Worm (Caenorhabditis elegans): ENCODE results near the gene nhr-209.

Gene nhr-209

DNA sequence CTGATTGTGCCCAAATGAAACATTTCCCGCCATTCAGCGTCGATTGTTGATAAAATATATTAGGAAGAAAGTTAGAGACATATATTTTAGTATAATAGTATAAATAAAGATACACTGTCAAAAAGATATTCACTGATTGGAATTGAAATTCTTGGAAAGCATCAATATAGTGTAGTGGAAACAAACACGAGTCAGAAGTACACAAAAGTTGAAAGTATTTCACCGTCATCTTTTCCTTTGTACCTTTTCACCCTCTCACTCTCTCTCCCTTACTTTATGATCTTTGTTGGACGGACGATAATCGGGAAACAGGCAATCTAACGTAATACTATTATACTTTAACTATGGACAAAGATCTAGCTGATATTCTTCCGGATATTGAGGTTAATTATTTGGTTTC, 3.9 kb upstream of the nhr-209 start, which contains the start of gene nhr-208:
Gene nhr-208 (plus strand): TSS at position 288 of the 400 bp plus-strand sequence.
- TF ChIP-seq mdt-29 (GFP tag; IDR thresholded peaks at IDR 0.05), result no peak
- peak; percentile 13 for TF ChIP-seq hlh-30 (tag; optimal IDR thresholded peaks at IDR 0.05; ENCODE audit: insufficient read depth)
- TF ChIP-seq nhr-102 (tag; optimal IDR thresholded peaks at IDR 0.05), result peak; percentile 5
- no peak for TF ChIP-seq zfp-3 (GFP tag; conservative IDR thresholded peaks at IDR 0.05)
- peak; percentile 62 for TF ChIP-seq nhr-28 (tag; optimal IDR thresholded peaks at IDR 0.05)
- TF ChIP-seq jun-1 (tag; optimal IDR thresholded peaks at IDR 0.05), result no peak
- TF ChIP-seq T26A8.4 (GFP tag; IDR thresholded peaks at IDR 0.05), result no peak
- TF ChIP-seq daf-16 (GFP tag; optimal IDR thresholded peaks at IDR 0.05), result no peak
- TF ChIP-seq daf-16 (tag; optimal IDR thresholded peaks at IDR 0.05), result peak; percentile 56
- TF ChIP-seq dve-1 (tag; optimal IDR thresholded peaks at IDR 0.05; ENCODE audit: insufficient read depth), result peak; percentile 15
- TF ChIP-seq dmd-6 (GFP tag; IDR thresholded peaks at IDR 0.05), result 0 out of 2 replicates have a peak, but pooled peaks have one; percentile 18
- TF ChIP-seq skn-1 (tag; optimal IDR thresholded peaks at IDR 0.05), result no peak

ce11 chrV:12095865-12096264, 2.1 kb upstream of the nhr-209 start, which contains the start of gene nhr-207:
Gene nhr-207 (plus strand): TSS chrV:12096146.
- no peak for TF ChIP-seq nhr-237 (tag; optimal IDR thresholded peaks at IDR 0.05)
- TF ChIP-seq hlh-30 (tag; optimal IDR thresholded peaks at IDR 0.05; ENCODE audit: insufficient read depth), result no peak
- peak; percentile 20 for TF ChIP-seq nhr-77 (tag; optimal IDR thresholded peaks at IDR 0.05)
- peak; percentile 85 for TF ChIP-seq dmd-6 (GFP tag; IDR thresholded peaks at IDR 0.05)
- TF ChIP-seq mdl-1 (tag; optimal IDR thresholded peaks at IDR 0.05), result peak in 1 of 2 experiments; percentile 71
- TF ChIP-seq nhr-28 (tag; optimal IDR thresholded peaks at IDR 0.05), result peak; percentile 95
- TF ChIP-seq daf-16 (GFP tag; optimal IDR thresholded peaks at IDR 0.05), result no peak
- peak; percentile 51 for TF ChIP-seq daf-16 (tag; optimal IDR thresholded peaks at IDR 0.05)
- TF ChIP-seq ctbp-1 (GFP tag; IDR thresholded peaks at IDR 0.05), result no peak
- no peak for TF ChIP-seq unc-39 (tag; optimal IDR thresholded peaks at IDR 0.05)
- TF ChIP-seq set-16 (GFP tag; IDR thresholded peaks at IDR 0.05), result no peak
- TF ChIP-seq F37D6.2 (tag; optimal IDR thresholded peaks at IDR 0.05), result no peak
- peak; percentile 85 for TF ChIP-seq nhr-6 (tag; optimal IDR thresholded peaks at IDR 0.05)
- no peak for TF ChIP-seq tag-97 (GFP tag; IDR thresholded peaks at IDR 0.05)
- peak; percentile 39 for TF ChIP-seq hlh-11 (tag; optimal IDR thresholded peaks at IDR 0.05)
- no peak for TF ChIP-seq ZK337.2 (GFP tag; IDR thresholded peaks at IDR 0.05)
- TF ChIP-seq Y48G9A.11 (GFP tag; IDR thresholded peaks at IDR 0.05), result no peak
- TF ChIP-seq pha-4 (GFP tag; IDR thresholded peaks at IDR 0.05), result no peak
- no peak for TF ChIP-seq pha-4 (tag; optimal IDR thresholded peaks at IDR 0.05)
- no peak for TF ChIP-seq php-3 (GFP tag; IDR thresholded peaks at IDR 0.05)
- TF ChIP-seq daf-8 (GFP tag; IDR thresholded peaks at IDR 0.05), result no peak
- peak; percentile 45 for TF ChIP-seq dve-1 (tag; optimal IDR thresholded peaks at IDR 0.05; ENCODE audit: insufficient read depth)
- TF ChIP-seq nhr-102 (tag; optimal IDR thresholded peaks at IDR 0.05), result peak; percentile 54
- TF ChIP-seq zip-2 (tag; optimal IDR thresholded peaks at IDR 0.05), result no peak

ce11 chrV:12100794-12101343, 2.9 kb downstream of the nhr-209 start, which contains the start of gene nhr-154:
Gene nhr-154 (plus strand): TSS chrV:12101293.
- TF ChIP-seq lin-13 (GFP tag; optimal IDR thresholded peaks at IDR 0.05) (no peak), ztf-11 (tag; optimal IDR thresholded peaks at IDR 0.05) (no peak), dve-1 (tag; optimal IDR thresholded peaks at IDR 0.05; ENCODE audit: insufficient read depth) (peak; percentile 48), nhr-77 (tag; optimal IDR thresholded peaks at IDR 0.05) (no peak), nhr-6 (tag; optimal IDR thresholded peaks at IDR 0.05) (peak; percentile 81), rbr-2 (tag; optimal IDR thresholded peaks at IDR 0.05) (no peak), daf-8 (GFP tag; IDR thresholded peaks at IDR 0.05) (no peak), spr-3 (GFP tag; optimal IDR thresholded peaks at IDR 0.05) (no peak), madf-5 (GFP tag; IDR thresholded peaks at IDR 0.05) (no peak), lim-7 (GFP tag; IDR thresholded peaks at IDR 0.05) (no peak), lin-15B (tag; optimal IDR thresholded peaks at IDR 0.05) (no peak), lin-38 (GFP tag; IDR thresholded peaks at IDR 0.05) (no peak), mep-1 (tag; optimal IDR thresholded peaks at IDR 0.05) (peak; percentile 20), R02D3.7 (tag; optimal IDR thresholded peaks at IDR 0.05) (no peak), duxl-1 (tag; optimal IDR thresholded peaks at IDR 0.05; ENCODE audit: poor library complexity) (no peak), nhr-237 (tag; optimal IDR thresholded peaks at IDR 0.05) (no peak), daf-19 (GFP tag; conservative IDR thresholded peaks at IDR 0.05) (no peak), daf-12 (tag; optimal IDR thresholded peaks at IDR 0.05) (no peak), pqm-1 (tag; optimal IDR thresholded peaks at IDR 0.05) (peak; percentile 4), mxl-3 (GFP tag; optimal IDR thresholded peaks at IDR 0.05) (no peak), dmd-9 (GFP tag; IDR thresholded peaks at IDR 0.05) (no peak), aha-1 (tag) (peak; percentile 52), saeg-2 (GFP tag; IDR thresholded peaks at IDR 0.05) (no peak), attf-4 (tag; optimal IDR thresholded peaks at IDR 0.05) (no peak)

All from whole organism, L4 larva.